Worm (Caenorhabditis elegans) whole organism, L4 larva: ENCODE data around the gene nhr-211.
A peak's percentile ranks its signal among the peaks of the same experiment; 100 is the strongest.

Source experiments
- F26F4.8 ChIP-seq: fragments of 200-800 bp; sonication (Bioruptor generic); conservative IDR thresholded peaks from 2 replicates; pipeline ENCODE4 v1.3.6; 2022; ENCODE audit warnings: missing genetic modification characterization, missing compliant biosample characterization
- ceh-62 ChIP-seq: sonication (generic microtip); optimal IDR thresholded peaks from 2 replicates; lab custom pipeline; 2017; ENCODE audit warnings: missing biosample characterization, missing genetic modification characterization
- ceh-82 ChIP-seq: sonication (generic microtip); optimal IDR thresholded peaks from 2 replicates; lab custom pipeline; 2017; ENCODE audit warnings: missing biosample characterization, missing genetic modification characterization
- ctbp-1 ChIP-seq: fragments of 200-800 bp; sonication (Bioruptor generic); IDR thresholded peaks from 2 replicates; pipeline ENCODE4 v1.3.6; 2022; ENCODE audit warnings: missing genetic modification reagents, missing genetic modification characterization, missing compliant biosample characterization
- hlh-30 ChIP-seq: sonication (generic microtip); optimal IDR thresholded peaks from 2 replicates; lab custom pipeline; 2017; ENCODE audit warnings: antibody characterized with exemption, mild to moderate bottlenecking, missing genetic modification characterization, missing compliant biosample characterization; ENCODE audit not compliant: insufficient read depth
- jun-1 ChIP-seq: fragments of 150-350 bp; optimal IDR thresholded peaks from 2 replicates; lab custom pipeline; 2014; ENCODE audit warnings: missing biosample characterization, missing genetic modification reagents, missing genetic modification characterization
- mdl-1 ChIP-seq, 2 experiments: fragments of 150-350 bp in 1 of 2; sonication (generic microtip) in 1 of 2; optimal IDR thresholded peaks; 2 replicates each; lab custom pipeline; 2014 to 2017; ENCODE audit warnings: missing biosample characterization in 2 of 2, missing genetic modification characterization in 2 of 2
- nhr-41 ChIP-seq: fragments of 200-800 bp; sonication (Bioruptor generic); IDR thresholded peaks from 2 replicates; pipeline ENCODE4 v1.3.6; 2022; ENCODE audit warnings: missing genetic modification reagents, missing genetic modification characterization, missing compliant biosample characterization
- pha-4 ChIP-seq, 2 experiments: fragments of 150-350 bp in 1 of 2; fragments of 200-800 bp in 1 of 2; sonication (Bioruptor generic) in 1 of 2; IDR thresholded peaks in 1 of 2; optimal IDR thresholded peaks in 1 of 2; 2 replicates each; pipeline versions ENCODE4 v1.3.6 to Lab custom; 2014 to 2022; ENCODE audit warnings: missing genetic modification characterization in 2 of 2, missing genetic modification reagents in 2 of 2, missing biosample characterization in 1 of 2, missing compliant biosample characterization in 1 of 2
- skn-1 ChIP-seq: fragments of 150-350 bp; optimal IDR thresholded peaks from 2 replicates; lab custom pipeline; 2014; ENCODE audit warnings: missing biosample characterization, missing genetic modification characterization
- zfp-2 ChIP-seq: sonication (generic microtip); optimal IDR thresholded peaks from 2 replicates; lab custom pipeline; 2016; ENCODE audit warnings: mild to moderate bottlenecking, missing genetic modification characterization, missing compliant biosample characterization

- TF ChIP-seq pha-4 (GFP tag; IDR thresholded peaks at IDR 0.05; lab: Robert Waterston, UW) (no peak), pha-4 (tag; optimal IDR thresholded peaks at IDR 0.05; lab: Kevin White, UChicago) (peak; percentile 52), skn-1 (tag; lab: Kevin White, UChicago) (no peak), F26F4.8 (no peak), nhr-41 (no peak), hlh-30 (tag; lab: Kevin White, UChicago) (peak; percentile 79), mdl-1 (tag; optimal IDR thresholded peaks at IDR 0.05; lab: Kevin White, UChicago) (peak; percentile 74 to 86), ceh-62 (no peak), ceh-82 (tag; lab: Kevin White, UChicago) (no peak), zfp-2 (no peak), jun-1 (tag; lab: Kevin White, UChicago) (peak; percentile 53), ctbp-1 (no peak)
Measured at ce11 chrV:532046-532445, 45.3 kb downstream of the nhr-211 start, which contains the start of gene nhr-58.
